Worm (Caenorhabditis elegans): ENCODE measurements around the gene F46B6.9.

Gene F46B6.9

ce11 chrV:9796562-9796961 lies at the start of gene F46B6.9:
F46B6.9 (plus strand) TSS chrV:9796862.
- TF ChIP-seq ama-1 (optimal IDR thresholded peaks at IDR 0.05) (no peak), nhr-77 (tag; optimal IDR thresholded peaks at IDR 0.05) (no peak), ceh-9 (tag; optimal IDR thresholded peaks at IDR 0.05) (no peak), nhr-76 (tag; optimal IDR thresholded peaks at IDR 0.05) (no peak), lin-39 (tag; optimal IDR thresholded peaks at IDR 0.05) (no peak), pqm-1 (tag; optimal IDR thresholded peaks at IDR 0.05) (no peak), fkh-10 (GFP tag; optimal IDR thresholded peaks at IDR 0.05) (no peak), nhr-237 (tag; optimal IDR thresholded peaks at IDR 0.05) (no peak), ceh-82 (tag; optimal IDR thresholded peaks at IDR 0.05) (no peak), sea-2 (GFP tag; optimal IDR thresholded peaks at IDR 0.05) (no peak), nhr-28 (tag; optimal IDR thresholded peaks at IDR 0.05) (no peak), ZK546.5 (tag; optimal IDR thresholded peaks at IDR 0.05) (no peak), snpc-4 (tag; optimal IDR thresholded peaks at IDR 0.05) (no peak), ztf-11 (tag; optimal IDR thresholded peaks at IDR 0.05) (no peak), elt-2 (tag; optimal IDR thresholded peaks at IDR 0.05) (no peak), egl-5 (tag; optimal IDR thresholded peaks at IDR 0.05) (no peak), fkh-2 (tag; optimal IDR thresholded peaks at IDR 0.05) (no peak), ceh-16 (tag; optimal IDR thresholded peaks at IDR 0.05) (no peak)

ce11 chrV:9750308-9750707 lies 46.4 kb upstream of the F46B6.9 start, which contains the start of gene F58E6.4:
F58E6.4 (minus strand) TSS chrV:9750408.
- TF ChIP-seq jun-1 (tag; optimal IDR thresholded peaks at IDR 0.05) (no peak), pqm-1 (tag; optimal IDR thresholded peaks at IDR 0.05) (no peak), mml-1 (tag; optimal IDR thresholded peaks at IDR 0.05) (no peak), R02D3.7 (tag; optimal IDR thresholded peaks at IDR 0.05) (no peak), nhr-23 (tag; optimal IDR thresholded peaks at IDR 0.05) (no peak), fkh-2 (tag; optimal IDR thresholded peaks at IDR 0.05) (no peak), lin-39 (tag; optimal IDR thresholded peaks at IDR 0.05) (no peak), hmg-11 (tag; optimal IDR thresholded peaks at IDR 0.05) (no peak), ama-1 (optimal IDR thresholded peaks at IDR 0.05) (no peak)

- TF ChIP-seq mml-1 (tag; optimal IDR thresholded peaks at IDR 0.05) (no peak), unc-39 (tag; optimal IDR thresholded peaks at IDR 0.05) (no peak), pha-4 (tag; optimal IDR thresholded peaks at IDR 0.05) (no peak), pqm-1 (tag; optimal IDR thresholded peaks at IDR 0.05) (no peak), ceh-28 (tag; optimal IDR thresholded peaks at IDR 0.05) (no peak), nhr-67 (tag; optimal IDR thresholded peaks at IDR 0.05) (no peak), ceh-9 (tag; optimal IDR thresholded peaks at IDR 0.05) (no peak), sea-2 (GFP tag; optimal IDR thresholded peaks at IDR 0.05) (no peak), nhr-77 (tag; optimal IDR thresholded peaks at IDR 0.05) (no peak), fkh-10 (GFP tag; optimal IDR thresholded peaks at IDR 0.05) (no peak), nhr-237 (tag; optimal IDR thresholded peaks at IDR 0.05) (no peak), elt-1 (tag; optimal IDR thresholded peaks at IDR 0.05) (no peak), nfya-1 (tag; optimal IDR thresholded peaks at IDR 0.05; ENCODE audit: insufficient read depth) (no peak), ceh-16 (tag; optimal IDR thresholded peaks at IDR 0.05) (no peak), lsy-12 (tag; optimal IDR thresholded peaks at IDR 0.05) (no peak)
These were observed 43.7 kb upstream of the F46B6.9 start, which contains the start of gene F58E6.6 for ce11 chrV:9752918-9753317. F58E6.6 (minus strand) TSS chrV:9753018.

ce11 chrV:9753554-9753953 lies 43.1 kb upstream of the F46B6.9 start:
- TF ChIP-seq ceh-28 (tag; optimal IDR thresholded peaks at IDR 0.05): no peak
- no peak for TF ChIP-seq pha-4 (tag; optimal IDR thresholded peaks at IDR 0.05)
- no peak for TF ChIP-seq nhr-28 (tag; optimal IDR thresholded peaks at IDR 0.05)
- no peak for TF ChIP-seq jun-1 (tag; optimal IDR thresholded peaks at IDR 0.05)
- TF ChIP-seq ZK546.5 (tag; optimal IDR thresholded peaks at IDR 0.05): no peak
- no peak for TF ChIP-seq nhr-23 (tag; optimal IDR thresholded peaks at IDR 0.05)
- TF ChIP-seq egl-5 (tag; optimal IDR thresholded peaks at IDR 0.05): no peak
- no peak for TF ChIP-seq nhr-77 (tag; optimal IDR thresholded peaks at IDR 0.05)
- no peak for TF ChIP-seq unc-62 (GFP tag; optimal IDR thresholded peaks at IDR 0.05)
- TF ChIP-seq nfya-1 (tag; optimal IDR thresholded peaks at IDR 0.05; ENCODE audit: insufficient read depth): no peak
- no peak for TF ChIP-seq egl-27 (tag; optimal IDR thresholded peaks at IDR 0.05)
- no peak for TF ChIP-seq unc-39 (tag; optimal IDR thresholded peaks at IDR 0.05)
- TF ChIP-seq elt-3 (tag; optimal IDR thresholded peaks at IDR 0.05): no peak
- no peak for TF ChIP-seq fkh-10 (GFP tag; optimal IDR thresholded peaks at IDR 0.05)
- TF ChIP-seq fos-1 (tag; optimal IDR thresholded peaks at IDR 0.05): no peak
- TF ChIP-seq nhr-237 (tag; optimal IDR thresholded peaks at IDR 0.05): no peak
- TF ChIP-seq nhr-12 (tag; optimal IDR thresholded peaks at IDR 0.05): no peak
- no peak for TF ChIP-seq eor-1 (tag; optimal IDR thresholded peaks at IDR 0.05)
- TF ChIP-seq nhr-76 (tag; optimal IDR thresholded peaks at IDR 0.05): no peak

Measured in whole organism, L3 larva.